Fruit fly (Drosophila melanogaster) whole organism, wandering third instar larva: Measurements from ENCODE around the gene CG5828.
A peak's percentile ranks its signal among the peaks of the same experiment; 100 is the strongest.

Source experiments
- Abd-B ChIP-seq: fragments of >200 bp; optimal IDR thresholded peaks from 2 replicates; lab custom pipeline; 2017; ENCODE audit warnings: missing biosample characterization, missing genetic modification characterization
- CG32264 ChIP-seq: fragments of 200-800 bp; sonication (Bioruptor generic); optimal IDR thresholded peaks from 2 replicates; lab custom pipeline; 2016; ENCODE audit warnings: missing biosample characterization, missing genetic modification characterization
- CG9705 ChIP-seq: fragments of 200-800 bp; sonication (Bioruptor generic); optimal IDR thresholded peaks from 2 replicates; lab custom pipeline; 2018; ENCODE audit warnings: missing biosample characterization, mild to moderate bottlenecking, missing genetic modification characterization
- CrebA ChIP-seq: fragments of 200-800 bp; sonication (Bioruptor generic); optimal IDR thresholded peaks from 2 replicates; lab custom pipeline; 2016; ENCODE audit warnings: missing biosample characterization, mild to moderate bottlenecking, missing genetic modification characterization, borderline replicate concordance
- Dfd ChIP-seq: fragments of >200 bp; optimal IDR thresholded peaks from 2 replicates; lab custom pipeline; 2017; ENCODE audit warnings: missing biosample characterization, missing genetic modification characterization
- Dif ChIP-seq: fragments of 200-275, 200-300 bp; sonication (Bioruptor generic); optimal IDR thresholded peaks from 2 replicates; lab custom pipeline; 2018; ENCODE audit warnings: missing biosample characterization, missing genetic modification characterization; ENCODE audit not compliant: partially characterized antibody
- GATAd ChIP-seq: sonication (Bioruptor generic); optimal IDR thresholded peaks from 2 replicates; lab custom pipeline; 2016; ENCODE audit warnings: missing biosample characterization, missing genetic modification characterization
- HLH106 ChIP-seq: fragments of 200-800 bp; optimal IDR thresholded peaks from 3 replicates; lab custom pipeline; 2019; ENCODE audit warnings: missing biosample characterization, mild to moderate bottlenecking, missing genetic modification characterization, moderate library complexity
- Hnf4 ChIP-seq: fragments of 200-800 bp; sonication (Bioruptor generic); optimal IDR thresholded peaks from 2 replicates; lab custom pipeline; 2016; ENCODE audit warnings: missing biosample characterization, mild to moderate bottlenecking, missing genetic modification characterization
- Hr78 ChIP-seq: fragments of >200 bp; optimal IDR thresholded peaks from 2 replicates; lab custom pipeline; 2017; ENCODE audit warnings: missing biosample characterization, missing genetic modification characterization
- Hr83 ChIP-seq: fragments of 200-300 bp; sonication (Bioruptor generic); optimal IDR thresholded peaks from 2 replicates; lab custom pipeline; 2016; ENCODE audit warnings: missing biosample characterization, mild to moderate bottlenecking, missing genetic modification characterization, moderate library complexity; ENCODE audit not compliant: poor library complexity, severe bottlenecking
- Jra ChIP-seq: sonication (Bioruptor generic); optimal IDR thresholded peaks from 2 replicates; lab custom pipeline; 2016; ENCODE audit warnings: missing biosample characterization, missing genetic modification characterization
- Mio ChIP-seq: sonication (Bioruptor generic); optimal IDR thresholded peaks from 2 replicates; lab custom pipeline; 2016; ENCODE audit warnings: missing biosample characterization, missing genetic modification characterization
- Myc ChIP-seq: fragments of >200 bp; optimal IDR thresholded peaks from 2 replicates; lab custom pipeline; 2017
- N ChIP-seq: fragments of >200 bp; optimal IDR thresholded peaks from 2 replicates; lab custom pipeline; 2018; ENCODE audit warnings: missing biosample characterization, missing external identifiers, missing genetic modification characterization
- OdsH ChIP-seq: fragments of 200-800 bp; sonication (Bioruptor generic); optimal IDR thresholded peaks from 2 replicates; lab custom pipeline; 2016; ENCODE audit warnings: missing biosample characterization, mild to moderate bottlenecking, missing genetic modification characterization
- Rel ChIP-seq, 2 experiments: fragments of 200-800 bp; sonication (Bioruptor generic) in 1 of 2; optimal IDR thresholded peaks; 2 replicates in 1 of 2; 3 replicates in 1 of 2; lab custom pipeline; 2016 to 2019; ENCODE audit warnings: mild to moderate bottlenecking in 2 of 2, missing biosample characterization in 2 of 2, missing genetic modification characterization in 2 of 2, moderate library complexity in 1 of 2
- Sp1 ChIP-seq: fragments of 200-800 bp; sonication (Bioruptor generic); optimal IDR thresholded peaks from 3 replicates; lab custom pipeline; 2019; ENCODE audit warnings: missing biosample characterization, mild to moderate bottlenecking, missing genetic modification characterization, moderate library complexity
- Vsx2 ChIP-seq: fragments of 200-300, 225-300 bp; sonication (Bioruptor generic); optimal IDR thresholded peaks from 2 replicates; lab custom pipeline; 2018; ENCODE audit warnings: missing biosample characterization, missing genetic modification characterization; ENCODE audit not compliant: partially characterized antibody
- br ChIP-seq: fragments of 200-800 bp; sonication (Bioruptor generic); optimal IDR thresholded peaks from 2 replicates; lab custom pipeline; 2016; ENCODE audit warnings: missing biosample characterization, missing genetic modification characterization
- brk ChIP-seq: fragments of 200-800 bp; sonication (Bioruptor generic); optimal IDR thresholded peaks from 2 replicates; lab custom pipeline; 2016; ENCODE audit warnings: missing biosample characterization, mild to moderate bottlenecking, missing genetic modification characterization
- dl ChIP-seq, 2 experiments: fragments of 175-275, 200-275 bp in 1 of 2; fragments of 200-275 bp in 1 of 2; sonication (Bioruptor generic); optimal IDR thresholded peaks; lab custom pipeline; 2018; ENCODE audit warnings: mild to moderate bottlenecking in 2 of 2, missing biosample characterization in 2 of 2, missing genetic modification characterization in 2 of 2, moderate library complexity in 2 of 2; ENCODE audit not compliant: partially characterized antibody in 2 of 2, insufficient read depth in 1 of 2
- dmrt93B ChIP-seq: fragments of 200-800 bp; sonication (Bioruptor generic); optimal IDR thresholded peaks from 2 replicates; lab custom pipeline; 2018; ENCODE audit warnings: missing biosample characterization, mild to moderate bottlenecking, missing genetic modification characterization
- dsf ChIP-seq: sonication (Bioruptor generic); optimal IDR thresholded peaks from 2 replicates; lab custom pipeline; 2016; ENCODE audit warnings: missing biosample characterization, missing genetic modification characterization, borderline replicate concordance
- ey ChIP-seq: fragments of 200-800 bp; sonication (Bioruptor generic); optimal IDR thresholded peaks from 2 replicates; lab custom pipeline; 2016; ENCODE audit warnings: missing biosample characterization, missing genetic modification characterization
- foxo ChIP-seq, 2 experiments: fragments of 200-800 bp; sonication (Bioruptor generic); optimal IDR thresholded peaks; 2 replicates in 1 of 2; 3 replicates in 1 of 2; lab custom pipeline; 2016 to 2017; ENCODE audit warnings: missing biosample characterization in 2 of 2, missing genetic modification characterization in 2 of 2
- fru ChIP-seq: fragments of 200-800 bp; sonication (Bioruptor generic); optimal IDR thresholded peaks from 3 replicates; lab custom pipeline; 2016; ENCODE audit warnings: missing biosample characterization, mild to moderate bottlenecking, missing genetic modification characterization
- h ChIP-seq: fragments of 200-800 bp; sonication (Bioruptor generic); optimal IDR thresholded peaks from 3 replicates; lab custom pipeline; 2016; ENCODE audit warnings: missing biosample characterization, mild to moderate bottlenecking, missing genetic modification characterization
- jim ChIP-seq: fragments of 175-275, 200-325 bp; sonication (Bioruptor generic); optimal IDR thresholded peaks from 2 replicates; lab custom pipeline; 2016; ENCODE audit warnings: missing biosample characterization, mild to moderate bottlenecking, missing genetic modification characterization
- lola ChIP-seq: fragments of >200 bp; optimal IDR thresholded peaks from 2 replicates; lab custom pipeline; 2017; ENCODE audit warnings: missing biosample characterization, missing genetic modification characterization
- pan ChIP-seq: fragments of >200 bp; optimal IDR thresholded peaks from 2 replicates; lab custom pipeline; 2017
- psq ChIP-seq: fragments of 200-800 bp; sonication (Bioruptor generic); optimal IDR thresholded peaks from 3 replicates; lab custom pipeline; 2017; ENCODE audit warnings: missing biosample characterization, mild to moderate bottlenecking, missing genetic modification characterization, moderate library complexity
- rgr ChIP-seq: fragments of 200-800 bp; sonication (Bioruptor generic); optimal IDR thresholded peaks from 3 replicates; lab custom pipeline; 2016; ENCODE audit warnings: missing biosample characterization, mild to moderate bottlenecking, missing genetic modification characterization
- sage ChIP-seq: fragments of 200-800 bp; sonication (Bioruptor generic); optimal IDR thresholded peaks from 2 replicates; lab custom pipeline; 2016; ENCODE audit warnings: missing biosample characterization, mild to moderate bottlenecking, missing genetic modification characterization
- sv ChIP-seq: fragments of 200-800 bp; sonication (Bioruptor generic); optimal IDR thresholded peaks from 3 replicates; lab custom pipeline; 2016; ENCODE audit warnings: missing biosample characterization, missing genetic modification characterization
- tai ChIP-seq: sonication (Bioruptor generic); optimal IDR thresholded peaks from 2 replicates; lab custom pipeline; 2016; ENCODE audit warnings: missing biosample characterization, missing genetic modification characterization
- usp ChIP-seq: fragments of >200 bp; optimal IDR thresholded peaks from 2 replicates; lab custom pipeline; 2017; ENCODE audit warnings: missing biosample characterization, missing genetic modification characterization
- woc ChIP-seq: sonication (Bioruptor generic); optimal IDR thresholded peaks from 2 replicates; lab custom pipeline; 2016; ENCODE audit warnings: missing biosample characterization, mild to moderate bottlenecking, missing genetic modification characterization

The CG5828 gene

DNA sequence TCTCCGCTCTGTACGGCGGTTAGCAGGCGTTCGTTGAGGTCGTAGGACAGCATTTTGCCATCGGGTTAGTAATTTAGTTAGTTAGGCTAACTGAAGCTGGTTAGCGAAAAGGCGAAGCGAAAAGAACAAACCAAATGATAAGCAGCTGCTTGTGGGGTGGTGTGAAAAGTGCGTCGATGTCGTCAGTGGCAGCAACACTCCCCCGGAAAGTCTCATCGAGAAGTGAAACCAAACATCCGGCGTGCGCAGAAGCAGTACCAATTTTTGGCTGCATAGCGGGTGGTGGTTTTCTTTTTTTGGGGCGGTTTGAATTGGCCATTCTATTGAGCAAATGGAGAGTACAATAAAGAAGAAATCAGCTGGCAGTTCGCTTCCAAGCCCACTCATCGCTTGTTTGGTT, 43.0 kb upstream of the CG5828 start, which contains the start of gene CG9121:
CG9121 (minus strand) TSS at position 238 of the 400 bp plus-strand sequence.
- TF ChIP-seq CG9705 (GFP tag; lab: Kevin White, UChicago): no peak
- no peak for TF ChIP-seq Vsx2
- TF ChIP-seq pan (lab: Kevin White, UChicago): no peak
- no peak for TF ChIP-seq Abd-B
- no peak for TF ChIP-seq psq (GFP tag; lab: Kevin White, UChicago)
- no peak for TF ChIP-seq dsf (GFP tag; lab: Kevin White, UChicago)
- no peak for TF ChIP-seq fru (GFP tag; lab: Kevin White, UChicago)
- no peak for TF ChIP-seq GATAd (GFP tag; lab: Kevin White, UChicago)
- TF ChIP-seq Hnf4: no peak
- no peak for TF ChIP-seq Mio (GFP tag; lab: Kevin White, UChicago)
- no peak for TF ChIP-seq Dif (GFP tag; lab: Kevin White, UChicago)
- TF ChIP-seq Myc (lab: Kevin White, UChicago): no peak
- TF ChIP-seq Jra: no peak
- no peak for TF ChIP-seq jim (GFP tag; lab: Kevin White, UChicago)

dm6 chr2L:5052367-5052914, 41.3 kb upstream of the CG5828 start, which contains the start of gene senju:
Gene senju, plus strand, starts transcription at chr2L:5052843.
- TF ChIP-seq rgr: peak; percentile 90
- no peak for TF ChIP-seq dl (GFP tag; optimal IDR thresholded peaks at IDR 0.05; lab: Kevin White, UChicago; ENCODE audit: insufficient read depth in 1 of 2, partially characterized antibody in 2 of 2)
- peak; percentile 73 for TF ChIP-seq dsf (GFP tag; lab: Kevin White, UChicago)
- TF ChIP-seq Myc (lab: Kevin White, UChicago): peak; percentile 57
- peak; percentile 91 for TF ChIP-seq Jra
- no peak for TF ChIP-seq N (GFP tag; lab: Kevin White, UChicago)
- peak; percentile 82 for TF ChIP-seq psq (GFP tag; lab: Kevin White, UChicago)
- peak; percentile 43 for TF ChIP-seq jim (GFP tag; lab: Kevin White, UChicago)
- no peak for TF ChIP-seq pan (lab: Kevin White, UChicago)
- no peak for TF ChIP-seq Abd-B
- TF ChIP-seq brk (GFP tag; lab: Kevin White, UChicago): no peak
- peak; percentile 93 for TF ChIP-seq br (GFP tag; lab: Kevin White, UChicago)
- TF ChIP-seq Dif (GFP tag; lab: Kevin White, UChicago): no peak
- no peak for TF ChIP-seq Dfd (GFP tag; lab: Kevin White, UChicago)
- no peak for TF ChIP-seq Hr78 (GFP tag; lab: Kevin White, UChicago)
- peak; percentile 92 for TF ChIP-seq ey
- TF ChIP-seq foxo (GFP tag; optimal IDR thresholded peaks at IDR 0.05; lab: Kevin White, UChicago): peak in 1 of 2 experiments; percentile 92
- TF ChIP-seq Hr83: peak; percentile 95
- peak; percentile 57 for TF ChIP-seq dmrt93B (GFP tag; lab: Kevin White, UChicago)
- TF ChIP-seq Rel (GFP tag; optimal IDR thresholded peaks at IDR 0.05; lab: Kevin White, UChicago): no peak
- TF ChIP-seq Rel (tag; optimal IDR thresholded peaks at IDR 0.05; lab: Kevin White, UChicago): peak; percentile 98
- TF ChIP-seq GATAd (GFP tag; lab: Kevin White, UChicago): no peak
- no peak for TF ChIP-seq tai (GFP tag; lab: Kevin White, UChicago)
- TF ChIP-seq fru (GFP tag; lab: Kevin White, UChicago): peak; percentile 90
- no peak for TF ChIP-seq sage (GFP tag; lab: Kevin White, UChicago)
- peak; percentile 91 for TF ChIP-seq Hnf4
- peak; percentile 67 for TF ChIP-seq CG9705 (GFP tag; lab: Kevin White, UChicago)
- TF ChIP-seq OdsH (GFP tag; lab: Kevin White, UChicago): peak; percentile 89
- TF ChIP-seq lola (GFP tag; lab: Kevin White, UChicago): no peak
- no peak for TF ChIP-seq woc (GFP tag; lab: Kevin White, UChicago)
- TF ChIP-seq Vsx2: no peak
- peak; percentile 59 for TF ChIP-seq HLH106 (tag; lab: Kevin White, UChicago)
- peak; percentile 93 for TF ChIP-seq h (GFP tag; lab: Kevin White, UChicago)
- TF ChIP-seq Sp1 (GFP tag; lab: Kevin White, UChicago): peak; percentile 79
- no peak for TF ChIP-seq CrebA
- TF ChIP-seq CG32264 (GFP tag; lab: Kevin White, UChicago): peak; percentile 25
- TF ChIP-seq Mio (GFP tag; lab: Kevin White, UChicago): peak; percentile 53
- peak; percentile 75 for TF ChIP-seq sv (GFP tag; lab: Kevin White, UChicago)
- no peak for TF ChIP-seq usp (GFP tag; lab: Kevin White, UChicago)
